Fruit fly (Drosophila melanogaster): ENCODE results near the gene OtopLc.

The OtopLc gene

DNA sequence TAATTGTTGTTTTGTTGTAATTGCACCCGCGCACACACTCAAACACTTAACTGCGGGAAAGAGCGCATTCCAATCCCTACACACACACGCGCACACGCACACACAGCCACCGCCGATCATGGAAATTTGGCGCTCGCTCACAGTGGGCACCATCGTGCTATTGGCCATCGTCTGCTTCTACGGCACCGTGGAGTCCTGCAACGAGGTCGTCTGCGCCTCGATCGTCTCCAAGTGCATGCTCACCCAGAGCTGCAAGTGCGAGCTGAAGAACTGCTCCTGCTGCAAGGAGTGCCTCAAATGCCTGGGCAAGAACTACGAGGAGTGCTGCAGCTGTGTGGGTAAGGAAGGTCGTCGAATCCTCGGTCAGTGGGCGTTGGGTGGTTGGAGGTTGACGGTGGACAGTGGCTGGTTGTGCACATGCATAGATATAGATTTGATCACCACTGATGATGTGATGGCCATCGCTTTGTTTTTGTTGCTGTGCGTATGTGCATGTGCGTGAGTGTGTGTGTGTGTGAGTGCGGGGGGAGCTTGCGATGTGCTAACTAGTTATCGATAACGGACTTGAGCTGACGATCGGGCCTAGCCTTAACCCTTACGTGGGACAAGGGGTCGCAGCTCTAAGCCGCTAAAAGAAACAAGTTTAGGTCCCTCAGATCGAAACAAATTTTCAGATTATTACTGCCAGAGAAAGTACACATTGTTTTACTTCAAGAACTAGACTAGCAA, 28.2 kb upstream of the OtopLc start (continued):
- TF ChIP-seq esn (GFP tag; optimal IDR thresholded peaks at IDR 0.05) (no peak), CG6163 (GFP tag; IDR thresholded peaks at IDR 0.05) (no peak), ss (GFP tag; optimal IDR thresholded peaks at IDR 0.05) (peak in 1 of 2 experiments; percentile 1), fkh (GFP tag; optimal IDR thresholded peaks at IDR 0.05) (no peak)

- TF ChIP-seq lz (GFP tag; optimal IDR thresholded peaks at IDR 0.05) (no peak), fkh (GFP tag; optimal IDR thresholded peaks at IDR 0.05) (peak; percentile 42), dsx (GFP tag; optimal IDR thresholded peaks at IDR 0.05; ENCODE audit: poor library complexity, severe bottlenecking) (peak; percentile 72)
These were observed 27.5 kb upstream of the OtopLc start for dm6 chrX:5690216-5690523.

- TF ChIP-seq svp (GFP tag), result no peak
- TF ChIP-seq CG6792 (GFP tag; optimal IDR thresholded peaks at IDR 0.05), result peak; percentile 4
- no peak for TF ChIP-seq Eip75B (GFP tag; optimal IDR thresholded peaks at IDR 0.05)
- TF ChIP-seq cyc (GFP tag; optimal IDR thresholded peaks at IDR 0.05), result peak; percentile 13
- no peak for TF ChIP-seq CG11762 (GFP tag; optimal IDR thresholded peaks at IDR 0.05; ENCODE audit: insufficient read depth)
- peak; percentile 61 for TF ChIP-seq esn (GFP tag; optimal IDR thresholded peaks at IDR 0.05)
- peak; percentile 49 for TF ChIP-seq Hr39 (GFP tag; optimal IDR thresholded peaks at IDR 0.05)
- TF ChIP-seq CG6808 (GFP tag; optimal IDR thresholded peaks at IDR 0.05), result no peak
- TF ChIP-seq CG8632 (GFP tag; optimal IDR thresholded peaks at IDR 0.05), result no peak
- TF ChIP-seq Lpt (GFP tag; optimal IDR thresholded peaks at IDR 0.05), result no peak
- no peak for TF ChIP-seq Eip93F (GFP tag; optimal IDR thresholded peaks at IDR 0.05)
- no peak for TF ChIP-seq Ets96B (tag; optimal IDR thresholded peaks at IDR 0.05)
- TF ChIP-seq CG31627 (GFP tag; optimal IDR thresholded peaks at IDR 0.05), result peak; percentile 29
- TF ChIP-seq pdm3 (GFP tag; optimal IDR thresholded peaks at IDR 0.05), result peak; percentile 49
- TF ChIP-seq CG10669 (GFP tag; optimal IDR thresholded peaks at IDR 0.05), result no peak
- peak; percentile 70 for TF ChIP-seq Eip78C (GFP tag)
- no peak for TF ChIP-seq dac (GFP tag; optimal IDR thresholded peaks at IDR 0.05)
- no peak for TF ChIP-seq CG9139 (GFP tag; optimal IDR thresholded peaks at IDR 0.05)
- no peak for TF ChIP-seq OdsH (GFP tag; optimal IDR thresholded peaks at IDR 0.05)
- TF ChIP-seq Sox15 (GFP tag; optimal IDR thresholded peaks at IDR 0.05), result no peak
- no peak for TF ChIP-seq Met (GFP tag; optimal IDR thresholded peaks at IDR 0.05)
- TF ChIP-seq CG10631 (GFP tag; optimal IDR thresholded peaks at IDR 0.05), result peak; percentile 18
- TF ChIP-seq Hr4 (GFP tag; optimal IDR thresholded peaks at IDR 0.05), result peak; percentile 31
- TF ChIP-seq achi (GFP tag; optimal IDR thresholded peaks at IDR 0.05), result no peak
- no peak for TF ChIP-seq CG11294 (GFP tag; IDR thresholded peaks at IDR 0.05)
- TF ChIP-seq net (GFP tag; optimal IDR thresholded peaks at IDR 0.05), result no peak
- TF ChIP-seq CG8319 (GFP tag; optimal IDR thresholded peaks at IDR 0.05), result no peak
- TF ChIP-seq vri (GFP tag; optimal IDR thresholded peaks at IDR 0.05), result no peak
- peak; percentile 30 for TF ChIP-seq Ets21C (GFP tag; optimal IDR thresholded peaks at IDR 0.05)
- TF ChIP-seq Smox (GFP tag; optimal IDR thresholded peaks at IDR 0.05), result no peak
- TF ChIP-seq CG6276 (GFP tag; optimal IDR thresholded peaks at IDR 0.05), result no peak
- TF ChIP-seq CG8119 (GFP tag; IDR thresholded peaks at IDR 0.05), result no peak
- no peak for TF ChIP-seq Gug (GFP tag; IDR thresholded peaks at IDR 0.05)
- TF ChIP-seq CG4318 (GFP tag; optimal IDR thresholded peaks at IDR 0.05), result no peak
- TF ChIP-seq CG7368 (GFP tag; optimal IDR thresholded peaks at IDR 0.05), result no peak
- TF ChIP-seq eg (GFP tag; IDR thresholded peaks at IDR 0.05), result 0 out of 3 replicates have a peak, but pooled peaks have one; percentile 4
- TF ChIP-seq Sox14 (GFP tag; optimal IDR thresholded peaks at IDR 0.05), result peak; percentile 55
- no peak for TF ChIP-seq CG6854 (GFP tag; optimal IDR thresholded peaks at IDR 0.05)
- TF ChIP-seq Hr38 (GFP tag; optimal IDR thresholded peaks at IDR 0.05), result no peak
- no peak for TF ChIP-seq CG16779 (tag; optimal IDR thresholded peaks at IDR 0.05)
- TF ChIP-seq spab (GFP tag; optimal IDR thresholded peaks at IDR 0.05), result no peak
These were observed 27.0 kb upstream of the OtopLc start, which contains the start of the genes PGAP1 and cv for dm6 chrX:5689417-5690215. Gene PGAP1, minus strand, starts transcription at chrX:5689473. Gene cv, plus strand, starts transcription at chrX:5690002.
